Fruit fly (Drosophila melanogaster) Kc167 (cell line): ENCODE data around the gene TwdlZ.

Source experiments
- Myc ChIP-seq: fragments of >200 bp; optimal IDR thresholded peaks from 2 replicates; lab custom pipeline; 2017; ENCODE audit warnings: missing external identifiers
- Sin3A ChIP-seq: fragments of >200 bp; optimal IDR thresholded peaks from 2 replicates; lab custom pipeline; 2018; ENCODE audit warnings: missing external identifiers
- h ChIP-seq: fragments of >200 bp; optimal IDR thresholded peaks from 3 replicates; lab custom pipeline; 2018; ENCODE audit warnings: missing external identifiers
- insv ChIP-seq: fragments of >200 bp; optimal IDR thresholded peaks from 3 replicates; lab custom pipeline; 2018; ENCODE audit warnings: missing external identifiers
- psq ChIP-seq: fragments of >200 bp; optimal IDR thresholded peaks from 2 replicates; lab custom pipeline; 2017; ENCODE audit warnings: missing external identifiers
- ttk ChIP-seq: sonication (Bioruptor generic); optimal IDR thresholded peaks from 2 replicates; lab custom pipeline; 2017; ENCODE audit warnings: missing external identifiers

TwdlZ gene

dm6 chrX:16737878-16738277, at the start of gene TwdlZ:
Gene TwdlZ, plus strand, starts transcription at chrX:16738178.
- TF ChIP-seq psq (no peak), Sin3A (no peak), h (no peak)

dm6 chrX:16689339-16689738, 48.6 kb upstream of the TwdlZ start:
- TF ChIP-seq insv (no peak), Myc (lab: Kevin White, UChicago) (no peak), psq (no peak), ttk (no peak), h (no peak), Sin3A (no peak)

- TF ChIP-seq Myc (lab: Kevin White, UChicago), result no peak
- no peak for TF ChIP-seq h
- TF ChIP-seq psq, result no peak
Measured at dm6 chrX:16689966-16690365, 48.0 kb upstream of the TwdlZ start.

DNA sequence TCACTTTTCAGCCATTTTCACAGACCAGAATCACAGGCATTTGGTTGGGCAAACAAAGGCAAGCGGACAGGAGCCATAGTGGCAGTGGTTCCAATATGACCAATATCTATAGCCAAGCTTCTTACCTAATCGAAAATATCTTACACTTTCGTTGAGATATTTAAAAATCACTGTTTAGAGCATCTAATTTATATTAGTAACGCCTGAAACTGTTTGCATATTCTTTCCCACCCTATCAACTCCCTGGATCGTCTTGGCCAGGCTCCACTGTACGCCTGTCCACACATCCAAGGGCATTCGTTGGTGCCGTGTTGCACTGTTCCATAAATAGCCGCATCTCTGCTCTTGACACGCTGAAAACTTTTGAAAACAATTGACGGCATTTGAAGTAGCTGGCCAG, 47.5 kb upstream of the TwdlZ start:
- TF ChIP-seq Sin3A (no peak), h (no peak), Myc (lab: Kevin White, UChicago) (no peak), insv (no peak), psq (no peak), ttk (no peak)

DNA sequence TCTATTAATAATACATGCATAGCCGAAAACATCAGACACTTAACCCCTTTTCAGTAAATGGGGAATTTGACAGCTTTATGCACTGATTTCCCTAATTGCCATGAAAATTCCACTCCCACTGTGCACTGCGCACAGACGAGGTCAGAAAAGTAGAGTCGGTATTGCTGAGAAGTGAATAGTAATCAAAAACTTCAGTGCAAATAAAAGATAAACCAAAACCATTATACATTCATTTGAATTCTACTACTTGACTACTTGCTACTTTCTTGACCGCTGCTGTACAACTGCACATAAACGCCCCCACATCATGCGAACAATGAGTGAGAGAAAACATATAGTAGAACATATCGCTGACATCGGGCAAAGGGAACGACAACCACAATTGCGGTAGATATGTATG, 46.5 kb upstream of the TwdlZ start:
- TF ChIP-seq Myc (lab: Kevin White, UChicago), result no peak
- TF ChIP-seq insv, result no peak
- no peak for TF ChIP-seq h
- no peak for TF ChIP-seq ttk

DNA sequence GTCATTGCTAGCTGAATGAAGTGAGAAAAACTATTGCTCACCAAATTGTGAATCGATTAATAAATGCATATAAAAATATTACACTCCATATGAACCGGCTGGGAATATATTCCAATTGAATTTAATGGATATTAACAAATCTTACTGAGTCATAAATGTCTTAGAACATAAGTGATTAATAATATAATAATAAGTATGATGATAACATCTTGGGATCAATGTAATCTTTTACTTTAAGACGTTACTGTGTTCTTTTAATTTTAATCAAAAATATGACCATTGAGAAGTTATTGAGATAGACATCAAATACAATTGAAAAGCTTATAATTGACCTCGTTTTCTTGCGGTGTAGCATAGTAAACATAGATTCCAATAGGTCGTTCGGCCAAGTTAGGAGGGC, 45.7 kb upstream of the TwdlZ start:
- no peak for TF ChIP-seq Sin3A
- no peak for TF ChIP-seq psq
- TF ChIP-seq insv, result no peak
- TF ChIP-seq Myc (lab: Kevin White, UChicago), result no peak
- no peak for TF ChIP-seq h

dm6 chrX:16693805-16694387, 44.1 kb upstream of the TwdlZ start:
- TF ChIP-seq insv (no peak), Sin3A (no peak), psq (no peak), ttk (no peak), Myc (lab: Kevin White, UChicago) (no peak), h (no peak)

- TF ChIP-seq Sin3A (no peak), h (no peak), ttk (no peak), Myc (lab: Kevin White, UChicago) (no peak), psq (no peak), insv (no peak)
Measured at dm6 chrX:16694477-16694876, 43.5 kb upstream of the TwdlZ start.

- TF ChIP-seq insv (no peak), Myc (lab: Kevin White, UChicago) (no peak), ttk (no peak), psq (no peak), h (no peak), Sin3A (no peak)
Measured at dm6 chrX:16694959-16695358, 43.0 kb upstream of the TwdlZ start, which contains the start of gene Septin4. Gene Septin4, minus strand, starts transcription at chrX:16695173.

DNA sequence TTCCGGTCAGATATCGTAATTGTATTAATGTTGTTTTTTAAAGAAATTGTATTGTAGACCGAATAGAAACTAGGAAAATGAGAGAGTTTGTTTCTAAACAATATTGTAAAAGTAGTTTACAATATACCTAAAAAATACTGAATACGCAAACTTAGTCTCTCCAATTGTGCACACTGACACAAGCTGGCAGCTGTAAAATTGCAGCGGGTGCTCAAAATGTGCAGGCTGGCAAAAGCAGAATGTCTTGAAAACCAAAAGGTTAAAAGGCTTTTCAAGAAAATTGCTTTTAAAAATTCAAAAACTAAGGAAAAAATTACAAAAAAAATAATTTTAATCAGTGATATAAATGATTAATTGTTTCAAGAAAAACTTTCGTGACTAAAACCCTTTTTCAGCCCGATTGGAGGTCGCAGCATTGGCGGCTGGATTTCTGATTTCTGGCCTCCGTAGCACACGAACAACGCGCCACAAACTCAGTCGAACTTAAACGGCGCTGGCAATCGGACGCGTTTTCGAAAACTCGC, 42.3 kb upstream of the TwdlZ start, which contains the start of gene CG4678:
Gene CG4678 (plus strand): TSS at position 474 of the 524 bp plus-strand sequence.
- TF ChIP-seq h, result no peak
- no peak for TF ChIP-seq psq
- no peak for TF ChIP-seq Myc (lab: Kevin White, UChicago)
- TF ChIP-seq ttk, result no peak
- TF ChIP-seq insv, result no peak

dm6 chrX:16696614-16697519, 41.1 kb upstream of the TwdlZ start:
- TF ChIP-seq h (no peak), Myc (lab: Kevin White, UChicago) (no peak), insv (no peak), Sin3A (no peak), ttk (no peak), psq (no peak)

- TF ChIP-seq psq (no peak), h (no peak), Sin3A (no peak), insv (no peak), Myc (lab: Kevin White, UChicago) (no peak), ttk (no peak)
Measured at dm6 chrX:16697882-16698571, 40.0 kb upstream of the TwdlZ start.

- TF ChIP-seq Sin3A, result no peak
- TF ChIP-seq Myc (lab: Kevin White, UChicago), result no peak
- no peak for TF ChIP-seq ttk
- no peak for TF ChIP-seq psq
- TF ChIP-seq h, result no peak
- no peak for TF ChIP-seq insv
Measured at dm6 chrX:16700070-16700469, 37.9 kb upstream of the TwdlZ start, which contains the start of gene CG9676. Gene CG9676, minus strand, starts transcription at chrX:16700170.

- no peak for TF ChIP-seq Myc (lab: Kevin White, UChicago)
- TF ChIP-seq ttk, result no peak
- no peak for TF ChIP-seq psq
- TF ChIP-seq h, result no peak
- no peak for TF ChIP-seq Sin3A
- no peak for TF ChIP-seq insv
Measured at dm6 chrX:16701941-16702340, 36.0 kb upstream of the TwdlZ start, which contains the start of gene sphe. Gene sphe, minus strand, starts transcription at chrX:16701972.
